Fruit fly (Drosophila melanogaster): ENCODE results near the gene CG13994.

Gene CG13994

dm6 chr2L:6047528-6048160, 15.1 kb upstream of the CG13994 start, which contains the start of gene IPIP (continued):
- TF ChIP-seq phol (tag; optimal IDR thresholded peaks at IDR 0.05) (peak; percentile 39), grn (GFP tag; optimal IDR thresholded peaks at IDR 0.05) (no peak), fd64A (GFP tag; optimal IDR thresholded peaks at IDR 0.05) (no peak), Sry-δ (GFP tag; optimal IDR thresholded peaks at IDR 0.05) (peak; percentile 90), E2f2 (GFP tag; IDR thresholded peaks at IDR 0.05) (peak; percentile 39; the same call in 1 of the 2 replicates), Vsx1 (GFP tag; optimal IDR thresholded peaks at IDR 0.05) (no peak), chinmo (GFP tag; IDR thresholded peaks at IDR 0.05; ENCODE audit: partially characterized antibody) (peak; percentile 80; the same call in 1 of the 4 replicates), stwl (tag; optimal IDR thresholded peaks at IDR 0.05) (peak; percentile 79), CG6175 (GFP tag; IDR thresholded peaks at IDR 0.05) (0 out of 3 replicates have a peak, but pooled peaks have one; percentile 20), H15 (GFP tag; IDR thresholded peaks at IDR 0.05) (peak; percentile 51; the same call in 1 of the 3 replicates), ssp (GFP tag; IDR thresholded peaks at IDR 0.05) (no peak), CG1603 (tag; optimal IDR thresholded peaks at IDR 0.05) (peak; percentile 66), lmd (GFP tag; IDR thresholded peaks at IDR 0.05) (peak; percentile 49; the same call in 1 of the 2 replicates), ato (GFP tag; IDR thresholded peaks at IDR 0.05; ENCODE audit: partially characterized antibody) (peak; percentile 85), CG4424 (GFP tag; optimal IDR thresholded peaks at IDR 0.05) (peak; percentile 10), CG10431 (GFP tag; optimal IDR thresholded peaks at IDR 0.05) (peak; percentile 57), CG10979 (tag; optimal IDR thresholded peaks at IDR 0.05) (peak; percentile 0), chif (GFP tag; optimal IDR thresholded peaks at IDR 0.05) (peak in 1 of 2 experiments; percentile 24), gcm2 (GFP tag; optimal IDR thresholded peaks at IDR 0.05) (peak; percentile 30), sna (GFP tag; IDR thresholded peaks at IDR 0.05; ENCODE audit: partially characterized antibody) (0 out of 2 replicates have a peak, but pooled peaks have one; percentile 21), tin (GFP tag; optimal IDR thresholded peaks at IDR 0.05) (no peak), CG2116 (GFP tag; optimal IDR thresholded peaks at IDR 0.05) (peak; percentile 10), CHES-1-like (GFP tag; optimal IDR thresholded peaks at IDR 0.05) (no peak), CG2678 (tag; optimal IDR thresholded peaks at IDR 0.05) (peak; percentile 12), esg (GFP tag; conservative IDR thresholded peaks at IDR 0.05) (no peak), pho (GFP tag; optimal IDR thresholded peaks at IDR 0.05) (no peak), pros (GFP tag; optimal IDR thresholded peaks at IDR 0.05) (no peak), Stat92E (GFP tag; optimal IDR thresholded peaks at IDR 0.05) (no peak), ATbp (GFP tag; optimal IDR thresholded peaks at IDR 0.05) (peak; percentile 25), CG13123 (GFP tag; optimal IDR thresholded peaks at IDR 0.05) (no peak), CG6272 (GFP tag; IDR thresholded peaks at IDR 0.05) (peak; percentile 63)

dm6 chr2L:6048542-6048941, 14.2 kb upstream of the CG13994 start, which contains the start of the genes CG34179 and slmo:
Gene CG34179, minus strand, starts transcription at chr2L:6048706.
Gene slmo, minus strand, starts transcription at chr2L:6048706.
- TF ChIP-seq HLH4C (GFP tag; IDR thresholded peaks at IDR 0.05; ENCODE audit: partially characterized antibody): no peak
- no peak for TF ChIP-seq gsb-n (tag; optimal IDR thresholded peaks at IDR 0.05)
- peak; percentile 33 for TF ChIP-seq Sry-δ (GFP tag; optimal IDR thresholded peaks at IDR 0.05)
- no peak for TF ChIP-seq CG6765 (GFP tag; optimal IDR thresholded peaks at IDR 0.05)
- TF ChIP-seq ase (GFP tag; IDR thresholded peaks at IDR 0.05): no peak
- no peak for TF ChIP-seq lmd (GFP tag; IDR thresholded peaks at IDR 0.05)
- peak; percentile 2 for TF ChIP-seq stwl (tag; optimal IDR thresholded peaks at IDR 0.05)
- TF ChIP-seq CG1529 (GFP tag; optimal IDR thresholded peaks at IDR 0.05): no peak
- TF ChIP-seq CG14710 (tag; optimal IDR thresholded peaks at IDR 0.05): peak; percentile 99
- TF ChIP-seq BEAF-32 (GFP tag; optimal IDR thresholded peaks at IDR 0.05): peak; percentile 20
- no peak for TF ChIP-seq CG12299 (tag; optimal IDR thresholded peaks at IDR 0.05)
- TF ChIP-seq Dref (GFP tag; IDR thresholded peaks at IDR 0.05): peak; percentile 66
- TF ChIP-seq onecut (GFP tag; IDR thresholded peaks at IDR 0.05): peak; percentile 48; the same call in 1 of the 2 replicates
- TF ChIP-seq Nf-YA (GFP tag; IDR thresholded peaks at IDR 0.05): no peak
- TF ChIP-seq E2f2 (GFP tag; IDR thresholded peaks at IDR 0.05): peak; percentile 52
- peak; percentile 76 for TF ChIP-seq CG6254 (GFP tag; optimal IDR thresholded peaks at IDR 0.05)
- TF ChIP-seq CG16813 (GFP tag; IDR thresholded peaks at IDR 0.05; ENCODE audit: partially characterized antibody): peak; percentile 22; the same call in 2 of the 3 replicates
- TF ChIP-seq CG2116 (GFP tag; optimal IDR thresholded peaks at IDR 0.05): peak; percentile 33
- TF ChIP-seq CG13287 (GFP tag; IDR thresholded peaks at IDR 0.05; ENCODE audit: partially characterized antibody): peak; percentile 50
- TF ChIP-seq CG14441 (GFP tag; IDR thresholded peaks at IDR 0.05): no peak
- TF ChIP-seq aop (GFP tag; IDR thresholded peaks at IDR 0.05): no peak
- TF ChIP-seq so (GFP tag; IDR thresholded peaks at IDR 0.05): 0 out of 3 replicates have a peak, but pooled peaks have one; percentile 8

Measured in whole organism, embryonic.